Fruit fly (Drosophila melanogaster): ENCODE data around the gene heca.
A peak's percentile ranks its signal among the peaks of the same experiment; 100 is the strongest.

The heca gene

dm6 chr3R:30286347-30286746, 8.6 kb downstream of the heca start (continued):
- TF ChIP-seq CG7745 (tag; optimal IDR thresholded peaks at IDR 0.05), result no peak
- no peak for TF ChIP-seq Med (GFP tag)
- TF ChIP-seq vfl (GFP tag; optimal IDR thresholded peaks at IDR 0.05), result no peak

- TF ChIP-seq Ets65A (GFP tag) (peak; percentile 66), sens-2 (GFP tag; IDR thresholded peaks at IDR 0.05) (no peak), gfzf (GFP tag; optimal IDR thresholded peaks at IDR 0.05) (no peak), maf-S (GFP tag; optimal IDR thresholded peaks at IDR 0.05) (no peak)
Measured at dm6 chr3R:30287389-30287788, 9.7 kb downstream of the heca start.

dm6 chr3R:30288362-30289055, 10.8 kb downstream of the heca start:
- TF ChIP-seq CG17186 (GFP tag; optimal IDR thresholded peaks at IDR 0.05) (no peak), CG4404 (GFP tag; IDR thresholded peaks at IDR 0.05) (no peak), CG17361 (GFP tag; IDR thresholded peaks at IDR 0.05) (no peak), zen (tag; optimal IDR thresholded peaks at IDR 0.05) (no peak), Lhr (GFP tag; optimal IDR thresholded peaks at IDR 0.05) (no peak), Blimp-1 (GFP tag; optimal IDR thresholded peaks at IDR 0.05) (no peak), BEAF-32 (GFP tag; optimal IDR thresholded peaks at IDR 0.05) (no peak), btn (GFP tag; optimal IDR thresholded peaks at IDR 0.05) (no peak), ssp (GFP tag; IDR thresholded peaks at IDR 0.05) (no peak), Mes4 (GFP tag; optimal IDR thresholded peaks at IDR 0.05) (no peak), CG2889 (GFP tag; IDR thresholded peaks at IDR 0.05) (no peak), CG3838 (GFP tag; optimal IDR thresholded peaks at IDR 0.05) (no peak), Med (GFP tag) (no peak), stc (GFP tag; IDR thresholded peaks at IDR 0.05) (no peak), CG9817 (tag; optimal IDR thresholded peaks at IDR 0.05) (no peak)

- TF ChIP-seq CG17385 (GFP tag; optimal IDR thresholded peaks at IDR 0.05), result no peak
- no peak for TF ChIP-seq CG14710 (tag; optimal IDR thresholded peaks at IDR 0.05)
- TF ChIP-seq btn (GFP tag; optimal IDR thresholded peaks at IDR 0.05), result no peak
- peak; percentile 83 for TF ChIP-seq nom (GFP tag; optimal IDR thresholded peaks at IDR 0.05)
- no peak for TF ChIP-seq dan (GFP tag; IDR thresholded peaks at IDR 0.05)
Measured at dm6 chr3R:30289056-30289734, 11.5 kb downstream of the heca start.

dm6 chr3R:30293478-30294122, 15.9 kb downstream of the heca start:
- TF ChIP-seq CG10654 (GFP tag; optimal IDR thresholded peaks at IDR 0.05) (no peak), CG4617 (GFP tag; optimal IDR thresholded peaks at IDR 0.05; ENCODE audit: borderline replicate concordance) (no peak), fd102C (GFP tag; optimal IDR thresholded peaks at IDR 0.05) (no peak), sim (GFP tag; IDR thresholded peaks at IDR 0.05) (no peak), sna (GFP tag; IDR thresholded peaks at IDR 0.05; ENCODE audit: partially characterized antibody) (no peak), YL-1 (GFP tag; optimal IDR thresholded peaks at IDR 0.05) (no peak), Nf-YC (tag; optimal IDR thresholded peaks at IDR 0.05) (no peak), jigr1 (GFP tag; IDR thresholded peaks at IDR 0.05) (no peak), Xrp1 (GFP tag; IDR thresholded peaks at IDR 0.05) (peak; percentile 42; the same call in 1 of the 2 replicates), gt (GFP tag; IDR thresholded peaks at IDR 0.05) (no peak), CG10565 (GFP tag; optimal IDR thresholded peaks at IDR 0.05) (no peak), Kr (GFP tag; optimal IDR thresholded peaks at IDR 0.05) (no peak), CG6854 (GFP tag; optimal IDR thresholded peaks at IDR 0.05) (no peak), Atf3 (GFP tag; optimal IDR thresholded peaks at IDR 0.05) (no peak), zen2 (GFP tag; IDR thresholded peaks at IDR 0.05; ENCODE audit: partially characterized antibody) (no peak), CG11504 (tag; optimal IDR thresholded peaks at IDR 0.05) (peak; percentile 34), CG7745 (tag; optimal IDR thresholded peaks at IDR 0.05) (no peak), phol (tag; optimal IDR thresholded peaks at IDR 0.05) (peak; percentile 38)
